Worm (Caenorhabditis elegans) whole organism, L1 larva: ENCODE data around the gene C16D9.6.

Source experiments
- C04F5.9 ChIP-seq: sonication (generic microtip); optimal IDR thresholded peaks from 2 replicates; lab custom pipeline; 2016; ENCODE audit warnings: missing genetic modification characterization, missing compliant biosample characterization
- ces-1 ChIP-seq: fragments of 150-350 bp; optimal IDR thresholded peaks from 2 replicates; lab custom pipeline; 2014; ENCODE audit warnings: missing biosample characterization, missing genetic modification reagents, missing genetic modification characterization
- egl-13 ChIP-seq: sonication (generic microtip); optimal IDR thresholded peaks from 2 replicates; lab custom pipeline; 2016; ENCODE audit warnings: missing genotype, missing genetic modification reagents, missing genetic modification characterization, missing compliant biosample characterization
- mdl-1 ChIP-seq, 2 experiments: fragments of 150-350 bp; optimal IDR thresholded peaks; 2 replicates each; lab custom pipeline; 2014 to 2017; ENCODE audit warnings: missing biosample characterization in 2 of 2, missing genetic modification characterization in 2 of 2, inconsistent platforms in 1 of 2
- mep-1 ChIP-seq: fragments of 150-350 bp; optimal IDR thresholded peaks from 2 replicates; lab custom pipeline; 2014; ENCODE audit warnings: missing biosample characterization, missing genetic modification characterization
- nhr-11 ChIP-seq: fragments of 150-350 bp; optimal IDR thresholded peaks from 2 replicates; lab custom pipeline; 2014; ENCODE audit warnings: missing biosample characterization, missing genetic modification characterization
- nhr-19 ChIP-seq: fragments of 200-800 bp; sonication (Bioruptor generic); conservative IDR thresholded peaks from 2 replicates; pipeline ENCODE4 v1.3.6; 2022; ENCODE audit warnings: missing genetic modification characterization, missing compliant biosample characterization
- pag-3 ChIP-seq: sonication (generic microtip); optimal IDR thresholded peaks from 2 replicates; lab custom pipeline; 2017; ENCODE audit warnings: missing genetic modification characterization, mild to moderate bottlenecking, missing compliant biosample characterization, antibody characterized with exemption, borderline replicate concordance; ENCODE audit not compliant: insufficient read depth
- pqm-1 ChIP-seq: sonication (generic microtip); optimal IDR thresholded peaks from 3 replicates; lab custom pipeline; 2017; ENCODE audit warnings: missing biosample characterization, missing genetic modification characterization
- skn-1 ChIP-seq: fragments of 150-350 bp; optimal IDR thresholded peaks from 2 replicates; lab custom pipeline; 2014; ENCODE audit warnings: missing biosample characterization, missing genetic modification characterization
- snpc-4 ChIP-seq: fragments of 150-350 bp; optimal IDR thresholded peaks from 2 replicates; lab custom pipeline; 2014; ENCODE audit warnings: missing biosample characterization, missing genetic modification characterization
- sox-4 ChIP-seq: sonication (generic microtip); optimal IDR thresholded peaks from 2 replicates; lab custom pipeline; 2016; ENCODE audit warnings: missing genetic modification characterization, missing compliant biosample characterization

DNA sequence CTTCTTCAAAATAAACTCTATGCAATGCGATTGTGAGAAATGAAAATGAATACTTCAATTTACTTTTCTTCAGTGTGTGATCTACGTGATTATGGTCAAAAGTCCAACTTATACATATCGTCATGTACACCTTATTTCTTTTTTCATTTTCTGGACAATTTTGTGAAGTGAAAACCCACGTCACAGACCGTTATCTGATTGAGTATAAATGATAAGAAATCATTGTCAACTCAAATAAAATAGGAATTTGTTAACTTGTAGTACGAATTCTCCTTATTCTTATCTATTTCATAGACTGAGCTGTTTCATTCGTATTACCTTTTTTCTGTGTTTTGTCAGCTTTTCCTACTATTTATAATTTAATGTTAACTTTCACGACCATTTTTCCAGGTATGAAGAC lies 21.9 kb upstream of the C16D9.6 start, which contains the start of gene asp-5:
- TF ChIP-seq skn-1 (tag; lab: Kevin White, UChicago) (no peak), snpc-4 (no peak), mdl-1 (tag; optimal IDR thresholded peaks at IDR 0.05; lab: Kevin White, UChicago) (no peak), nhr-19 (GFP tag; lab: Robert Waterston, UW) (no peak), ces-1 (GFP tag; lab: Kevin White, UChicago) (no peak), pqm-1 (tag; lab: Kevin White, UChicago) (no peak), egl-13 (tag; lab: Kevin White, UChicago) (no peak), sox-4 (tag; lab: Kevin White, UChicago) (no peak), C04F5.9 (no peak), mep-1 (no peak), pag-3 (tag; lab: Kevin White, UChicago) (no peak), nhr-11 (tag; lab: Kevin White, UChicago) (no peak)
